Worm (Caenorhabditis elegans) whole organism, mixed stage, embryonic: Measurements from ENCODE around the gene C49F8.14.

Experiments
- M03D4.4 ChIP-seq: sonication (generic microtip); optimal IDR thresholded peaks from 2 replicates; lab custom pipeline; 2017; ENCODE audit warnings: mild to moderate bottlenecking, missing genetic modification characterization, missing compliant biosample characterization
- blmp-1 ChIP-seq: fragments of 150-350 bp; optimal IDR thresholded peaks from 2 replicates; lab custom pipeline; 2014; ENCODE audit warnings: missing biosample characterization, missing genetic modification characterization
- ceh-39 ChIP-seq: fragments of 150-350 bp; optimal IDR thresholded peaks from 2 replicates; lab custom pipeline; 2014; ENCODE audit warnings: missing biosample characterization, missing genetic modification characterization
- ceh-43 ChIP-seq: fragments of 200-800 bp; sonication (Bioruptor generic); optimal IDR thresholded peaks from 2 replicates; lab custom pipeline; 2018; ENCODE audit warnings: mild to moderate bottlenecking, missing genetic modification characterization, moderate library complexity, missing compliant biosample characterization
- ces-1 ChIP-seq: fragments of 150-350 bp; optimal IDR thresholded peaks from 2 replicates; lab custom pipeline; 2014; ENCODE audit warnings: missing biosample characterization, missing genetic modification reagents, missing genetic modification characterization
- flh-1 ChIP-seq: fragments of 200-800 bp; sonication (Bioruptor generic); optimal IDR thresholded peaks from 2 replicates; lab custom pipeline; 2018; ENCODE audit warnings: mild to moderate bottlenecking, missing genetic modification characterization, moderate library complexity, missing compliant biosample characterization
- lsy-2 ChIP-seq: fragments of 150-350 bp; optimal IDR thresholded peaks from 2 replicates; lab custom pipeline; 2014; ENCODE audit warnings: missing biosample characterization, missing genetic modification characterization
- mep-1 ChIP-seq: fragments of 150-350 bp; optimal IDR thresholded peaks from 2 replicates; lab custom pipeline; 2017; ENCODE audit warnings: missing biosample characterization, missing genetic modification reagents, missing genetic modification characterization, inconsistent platforms
- nhr-12 ChIP-seq: fragments of 150-350 bp; optimal IDR thresholded peaks from 2 replicates; lab custom pipeline; 2014; ENCODE audit warnings: missing biosample characterization, missing genetic modification characterization
- nhr-2 ChIP-seq: fragments of 150-350 bp; optimal IDR thresholded peaks from 2 replicates; lab custom pipeline; 2014; ENCODE audit warnings: missing biosample characterization, missing genetic modification characterization
- nhr-28 ChIP-seq: fragments of 150-350 bp; optimal IDR thresholded peaks from 2 replicates; lab custom pipeline; 2014; ENCODE audit warnings: missing biosample characterization, missing genetic modification characterization
- pha-4 ChIP-seq: fragments of 150-350 bp; optimal IDR thresholded peaks from 2 replicates; lab custom pipeline; 2018; ENCODE audit warnings: missing biosample characterization, missing genetic modification reagents, missing genetic modification characterization
- unc-39 ChIP-seq: fragments of 150-350 bp; optimal IDR thresholded peaks from 2 replicates; lab custom pipeline; 2014; ENCODE audit warnings: missing biosample characterization, missing genetic modification characterization
- unc-62 ChIP-seq: fragments of 150-350 bp; optimal IDR thresholded peaks from 2 replicates; lab custom pipeline; 2014; ENCODE audit warnings: missing biosample characterization, missing genetic modification reagents, missing genetic modification characterization

- TF ChIP-seq mep-1 (no peak), lsy-2 (tag; lab: Kevin White, UChicago) (no peak), M03D4.4 (tag; lab: Kevin White, UChicago) (no peak), nhr-28 (tag; lab: Kevin White, UChicago) (no peak), flh-1 (GFP tag; lab: Kevin White, UChicago) (no peak), nhr-2 (tag; lab: Kevin White, UChicago) (no peak), unc-62 (GFP tag; lab: Kevin White, UChicago) (no peak), ces-1 (GFP tag; lab: Kevin White, UChicago) (no peak), pha-4 (tag; lab: Kevin White, UChicago) (no peak), blmp-1 (tag; lab: Kevin White, UChicago) (no peak), ceh-43 (GFP tag; lab: Kevin White, UChicago) (no peak), ceh-39 (tag; lab: Kevin White, UChicago) (no peak), nhr-12 (no peak), unc-39 (tag; lab: Kevin White, UChicago) (no peak)
These were observed 14.3 kb downstream of the C49F8.14 start, which contains the start of gene C49F8.15 for ce11 chrX:13362486-13362885.
